Worm (Caenorhabditis elegans): ENCODE results near the gene srw-123.

srw-123 gene

ce11 chrV:2945602-2946001, 29.6 kb downstream of the srw-123 start, which contains the start of gene srh-87:
Gene srh-87, minus strand, starts transcription at chrV:2945702.
- TF ChIP-seq nhr-20 (tag; optimal IDR thresholded peaks at IDR 0.05) (no peak), unc-30 (tag; optimal IDR thresholded peaks at IDR 0.05) (no peak)

DNA sequence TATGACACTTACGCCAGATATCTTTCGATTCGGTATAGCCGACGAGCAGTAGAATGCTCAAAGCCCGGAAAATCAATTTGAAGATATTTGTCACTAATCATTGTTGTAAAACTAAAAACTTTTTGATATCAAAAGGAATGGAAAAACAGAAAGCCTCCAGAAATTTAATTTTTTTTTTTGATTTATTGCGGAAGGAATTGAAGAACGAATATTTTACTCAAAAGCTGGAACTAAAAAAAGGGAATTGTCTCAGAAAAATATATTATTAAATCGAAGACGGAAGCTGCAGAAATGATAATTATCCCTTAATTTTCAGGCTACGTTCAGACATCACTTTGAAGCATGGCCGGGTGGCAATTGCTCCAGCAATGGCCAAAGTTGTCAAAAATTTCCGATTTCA, 31.3 kb downstream of the srw-123 start, which contains the start of gene srw-137:
TSS of gene srw-137 (minus strand) at position 101 of the 400 bp plus-strand sequence.
- TF ChIP-seq lir-3 (tag; optimal IDR thresholded peaks at IDR 0.05; ENCODE audit: poor library complexity) (no peak), nhr-71 (tag; optimal IDR thresholded peaks at IDR 0.05) (no peak), zip-4 (GFP tag; optimal IDR thresholded peaks at IDR 0.05) (no peak), hlh-17 (GFP tag; optimal IDR thresholded peaks at IDR 0.05; ENCODE audit: borderline replicate concordance) (no peak), ceh-8 (GFP tag; optimal IDR thresholded peaks at IDR 0.05) (no peak), unc-98 (GFP tag; IDR thresholded peaks at IDR 0.05) (no peak), alr-1 (tag; optimal IDR thresholded peaks at IDR 0.05; ENCODE audit: borderline replicate concordance) (no peak), snpc-4 (tag; optimal IDR thresholded peaks at IDR 0.05) (no peak), fkh-8 (tag; optimal IDR thresholded peaks at IDR 0.05) (no peak), irx-1 (tag; optimal IDR thresholded peaks at IDR 0.05) (no peak), hpl-2 (GFP tag; optimal IDR thresholded peaks at IDR 0.05) (no peak), lin-14 (GFP tag; optimal IDR thresholded peaks at IDR 0.05) (no peak), sptf-1 (tag; optimal IDR thresholded peaks at IDR 0.05) (no peak), fkh-10 (GFP tag; optimal IDR thresholded peaks at IDR 0.05) (no peak), jun-1 (tag; optimal IDR thresholded peaks at IDR 0.05) (no peak), nhr-85 (tag) (no peak)

DNA sequence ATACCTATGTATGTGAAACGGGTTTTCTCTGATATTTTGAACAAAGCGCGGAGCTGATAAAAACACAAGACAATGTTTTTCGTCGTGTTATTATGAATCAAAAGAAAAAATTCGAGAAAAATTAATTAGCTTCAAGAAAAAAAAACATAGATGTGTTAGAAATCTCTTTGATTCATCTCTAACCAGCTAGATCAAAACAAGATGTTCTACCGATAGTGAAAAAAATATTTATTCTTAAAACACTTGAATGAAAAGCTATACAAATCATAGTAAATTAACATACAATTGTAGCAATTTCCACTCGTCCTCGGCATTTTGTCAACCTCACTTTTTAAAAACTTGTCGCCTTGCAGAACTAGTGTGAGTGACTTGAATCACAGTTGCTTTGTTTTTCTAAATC, 32.9 kb downstream of the srw-123 start:
- TF ChIP-seq ceh-8 (GFP tag; optimal IDR thresholded peaks at IDR 0.05): no peak
- TF ChIP-seq unc-98 (GFP tag; IDR thresholded peaks at IDR 0.05): no peak
- TF ChIP-seq fkh-4 (tag; optimal IDR thresholded peaks at IDR 0.05; ENCODE audit: borderline replicate concordance): no peak
- TF ChIP-seq nhr-20 (tag; optimal IDR thresholded peaks at IDR 0.05): no peak

ce11 chrV:2941405-2941804, 33.8 kb downstream of the srw-123 start, which contains the start of gene srw-143:
Gene srw-143, minus strand, starts transcription at chrV:2941505.
- TF ChIP-seq efl-1 (optimal IDR thresholded peaks at IDR 0.05) (no peak), efl-1 (GFP tag; optimal IDR thresholded peaks at IDR 0.05 in 1 of 2) (peak in 1 of 2 experiments; percentile 23), snpc-4 (tag; optimal IDR thresholded peaks at IDR 0.05) (no peak)

DNA sequence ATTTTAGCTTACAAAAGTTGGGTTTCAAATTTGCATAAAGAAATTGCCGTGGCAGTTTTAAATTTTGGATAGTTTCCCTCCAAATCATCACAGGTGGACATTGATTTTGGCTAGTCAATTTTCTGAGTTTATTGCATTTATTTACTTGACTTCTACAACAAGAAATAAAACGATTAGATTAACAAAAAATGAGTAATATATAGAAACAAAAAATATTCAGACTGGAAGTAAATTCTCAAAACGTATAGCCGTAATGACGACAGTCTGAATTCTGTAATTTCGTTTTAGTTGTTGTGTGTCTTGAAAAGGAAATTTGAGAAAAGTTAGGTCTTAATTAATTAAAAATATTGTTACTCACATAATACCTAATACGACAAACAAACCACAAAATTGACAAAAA, 36.7 kb downstream of the srw-123 start, which contains the start of gene srw-141:
TSS of gene srw-141 (minus strand) at position 101 of the 400 bp plus-strand sequence.
- TF ChIP-seq fkh-4 (tag; optimal IDR thresholded peaks at IDR 0.05; ENCODE audit: borderline replicate concordance): no peak
- no peak for TF ChIP-seq sup-37 (GFP tag; optimal IDR thresholded peaks at IDR 0.05)
- TF ChIP-seq ceh-82 (tag; optimal IDR thresholded peaks at IDR 0.05): no peak
- no peak for TF ChIP-seq tlp-1 (tag; optimal IDR thresholded peaks at IDR 0.05)
- TF ChIP-seq sox-4 (tag; optimal IDR thresholded peaks at IDR 0.05): no peak
- TF ChIP-seq F16B12.6 (tag; optimal IDR thresholded peaks at IDR 0.05): no peak
- TF ChIP-seq mep-1 (tag; optimal IDR thresholded peaks at IDR 0.05): no peak

- TF ChIP-seq mdl-1 (tag; optimal IDR thresholded peaks at IDR 0.05): no peak
- TF ChIP-seq unc-86 (tag; optimal IDR thresholded peaks at IDR 0.05): no peak
- no peak for TF ChIP-seq snu-23 (GFP tag; optimal IDR thresholded peaks at IDR 0.05)
- TF ChIP-seq ztf-4 (tag; optimal IDR thresholded peaks at IDR 0.05): no peak
- TF ChIP-seq fkh-4 (tag; optimal IDR thresholded peaks at IDR 0.05; ENCODE audit: borderline replicate concordance): no peak
- TF ChIP-seq irx-1 (tag; optimal IDR thresholded peaks at IDR 0.05): no peak
- no peak for TF ChIP-seq nhr-19 (GFP tag; conservative IDR thresholded peaks at IDR 0.05)
- TF ChIP-seq lir-3 (tag; optimal IDR thresholded peaks at IDR 0.05; ENCODE audit: poor library complexity): no peak
- no peak for TF ChIP-seq jun-1 (tag; optimal IDR thresholded peaks at IDR 0.05)
- TF ChIP-seq nhr-71 (tag; optimal IDR thresholded peaks at IDR 0.05): no peak
- no peak for TF ChIP-seq fos-1 (tag; optimal IDR thresholded peaks at IDR 0.05)
- TF ChIP-seq nhr-47 (tag; optimal IDR thresholded peaks at IDR 0.05): no peak
- TF ChIP-seq hlh-17 (GFP tag; optimal IDR thresholded peaks at IDR 0.05; ENCODE audit: borderline replicate concordance): no peak
These were observed 41.1 kb downstream of the srw-123 start, which contains the start of gene srh-247 for ce11 chrV:2934075-2934474. Gene srh-247, minus strand, starts transcription at chrV:2934175.

All from whole organism, L1 larva.